Worm (Caenorhabditis elegans): ENCODE results near the gene F42A10.7.

- TF ChIP-seq ztf-25 (GFP tag; IDR thresholded peaks at IDR 0.05) (no peak), him-1 (tag; optimal IDR thresholded peaks at IDR 0.05) (no peak), ceh-100 (GFP tag; IDR thresholded peaks at IDR 0.05) (no peak), unc-62 (GFP tag; optimal IDR thresholded peaks at IDR 0.05) (peak; percentile 52), pha-4 (tag; optimal IDR thresholded peaks at IDR 0.05) (no peak), aptf-2 (GFP tag; conservative IDR thresholded peaks at IDR 0.05) (no peak), ama-1 (optimal IDR thresholded peaks at IDR 0.05) (no peak), ama-1 (GFP tag; optimal IDR thresholded peaks at IDR 0.05) (no peak), C06A6.2 (GFP tag; conservative IDR thresholded peaks at IDR 0.05) (no peak), fkh-3 (tag; optimal IDR thresholded peaks at IDR 0.05) (no peak), ets-4 (GFP tag; optimal IDR thresholded peaks at IDR 0.05) (no peak), dpl-1 (GFP tag; optimal IDR thresholded peaks at IDR 0.05) (no peak)
Measured at ce11 chrIII:6163381-6163780, 15.1 kb downstream of the F42A10.7 start.

All from whole organism, young adult.